Worm (Caenorhabditis elegans) whole organism, mixed stage, embryonic: ENCODE measurements around the gene str-149.

ENCODE experiments used
- ham-2 ChIP-seq: fragments of 200-800 bp; sonication (Bioruptor generic); optimal IDR thresholded peaks from 2 replicates; lab custom pipeline; 2018; ENCODE audit warnings: mild to moderate bottlenecking, missing genetic modification characterization, missing compliant biosample characterization
- mab-5 ChIP-seq: fragments of 150-350 bp; optimal IDR thresholded peaks from 2 replicates; lab custom pipeline; 2014; ENCODE audit warnings: missing biosample characterization, missing genetic modification characterization
- nhr-76 ChIP-seq: sonication (generic microtip); optimal IDR thresholded peaks from 2 replicates; lab custom pipeline; 2017; ENCODE audit warnings: missing biosample characterization, missing genetic modification characterization
- unc-120 ChIP-seq: sonication (generic microtip); optimal IDR thresholded peaks from 2 replicates; lab custom pipeline; 2017; ENCODE audit warnings: missing genetic modification characterization, missing compliant biosample characterization; ENCODE audit not compliant: poor library complexity, severe bottlenecking

DNA sequence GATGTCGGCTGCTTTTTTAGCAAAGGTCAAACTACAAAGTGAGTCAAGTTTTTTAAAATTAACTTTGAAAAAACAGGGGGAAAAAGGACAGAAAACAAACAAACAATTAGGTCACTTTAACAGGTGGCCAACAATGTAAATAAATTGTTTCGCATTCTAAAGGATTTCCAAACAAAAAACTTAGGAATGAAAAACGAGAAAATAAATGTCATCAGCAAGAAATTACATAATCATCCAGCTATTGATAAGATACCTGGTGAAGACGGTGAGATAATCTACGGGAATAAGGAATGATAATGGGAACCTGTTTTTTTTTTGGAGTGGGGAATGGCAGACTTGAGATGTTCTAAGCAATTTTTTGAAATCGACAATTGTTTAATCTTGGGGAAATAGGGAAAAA lies 22.8 kb downstream of the str-149 start:
- no peak for TF ChIP-seq ham-2 (GFP tag; lab: Kevin White, UChicago)
- TF ChIP-seq unc-120 (tag; lab: Kevin White, UChicago), result no peak
- TF ChIP-seq mab-5 (tag; lab: Kevin White, UChicago), result no peak
- TF ChIP-seq nhr-76 (tag; lab: Kevin White, UChicago), result no peak
